Fruit fly (Drosophila melanogaster): ENCODE measurements around the gene CG31522.

- TF ChIP-seq Hr83 (GFP tag; optimal IDR thresholded peaks at IDR 0.05; ENCODE audit: poor library complexity, severe bottlenecking) = no peak
- TF ChIP-seq h (GFP tag; optimal IDR thresholded peaks at IDR 0.05) = no peak
- TF ChIP-seq dl (GFP tag; optimal IDR thresholded peaks at IDR 0.05; ENCODE audit: insufficient read depth in 1 of 2, partially characterized antibody in 2 of 2) = no peak
- no peak for TF ChIP-seq Mio (GFP tag; optimal IDR thresholded peaks at IDR 0.05)
- no peak for TF ChIP-seq OdsH (GFP tag; optimal IDR thresholded peaks at IDR 0.05)
- no peak for TF ChIP-seq sv (GFP tag; optimal IDR thresholded peaks at IDR 0.05)
- TF ChIP-seq pan (optimal IDR thresholded peaks at IDR 0.05) = no peak
- TF ChIP-seq dmrt93B (GFP tag; optimal IDR thresholded peaks at IDR 0.05) = no peak
- TF ChIP-seq lola (GFP tag; optimal IDR thresholded peaks at IDR 0.05) = no peak
- TF ChIP-seq N (GFP tag; optimal IDR thresholded peaks at IDR 0.05) = no peak
- no peak for TF ChIP-seq Hnf4 (GFP tag; optimal IDR thresholded peaks at IDR 0.05)
- no peak for TF ChIP-seq usp (GFP tag; optimal IDR thresholded peaks at IDR 0.05)
- TF ChIP-seq psq (GFP tag; optimal IDR thresholded peaks at IDR 0.05) = no peak
- no peak for TF ChIP-seq Hr78 (GFP tag; optimal IDR thresholded peaks at IDR 0.05)
These were observed 12.7 kb upstream of the CG31522 start for dm6 chr3R:4475378-4475777.
